Fruit fly (Drosophila melanogaster): ENCODE results near the gene CG12204.

Gene CG12204

DNA sequence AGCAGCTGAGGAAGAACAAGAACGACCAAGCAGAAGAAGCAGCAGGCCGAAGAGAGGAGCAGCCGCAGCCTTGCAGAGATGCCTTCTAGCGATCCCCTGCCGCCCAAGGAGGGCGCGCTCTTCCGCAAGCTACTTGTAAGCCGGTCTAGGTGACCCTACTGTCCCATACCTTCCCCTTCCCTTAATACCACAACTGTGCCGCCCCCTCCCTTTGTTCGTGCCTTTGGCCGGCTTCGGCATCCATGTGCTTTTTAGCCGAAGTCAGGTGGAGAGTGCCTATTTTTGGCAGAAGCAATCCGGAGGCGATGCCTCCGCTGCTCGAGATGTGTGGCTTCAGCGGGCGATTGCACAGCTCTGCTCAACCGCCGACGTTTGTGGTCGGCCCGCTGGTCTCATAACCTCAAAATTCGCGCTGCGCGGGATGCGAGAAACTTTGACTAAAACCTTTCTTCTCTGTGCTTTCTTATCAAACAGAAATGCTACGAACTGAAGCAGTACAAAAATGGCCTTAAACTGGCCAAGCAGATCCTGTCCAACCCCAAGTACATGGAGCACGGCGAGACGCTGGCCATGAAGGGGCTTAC lies 13.6 kb downstream of the CG12204 start:
- TF ChIP-seq CG4496 (GFP tag; IDR thresholded peaks at IDR 0.05) (no peak), CG17806 (tag; optimal IDR thresholded peaks at IDR 0.05) (no peak), Ets98B (GFP tag; IDR thresholded peaks at IDR 0.05) (no peak; the same call in 1 of the 2 replicates), CG14655 (GFP tag; optimal IDR thresholded peaks at IDR 0.05) (no peak), CG32121 (GFP tag; IDR thresholded peaks at IDR 0.05) (no peak), D1 (tag; optimal IDR thresholded peaks at IDR 0.05) (no peak), CG12605 (GFP tag; IDR thresholded peaks at IDR 0.05) (no peak), Snoo (tag; optimal IDR thresholded peaks at IDR 0.05) (no peak), rn (GFP tag; IDR thresholded peaks at IDR 0.05) (no peak), CG34367 (tag; optimal IDR thresholded peaks at IDR 0.05) (no peak), CG9948 (tag; optimal IDR thresholded peaks at IDR 0.05) (no peak), CG15710 (tag; optimal IDR thresholded peaks at IDR 0.05) (no peak), EcR (GFP tag; optimal IDR thresholded peaks at IDR 0.05) (no peak), CG13204 (GFP tag; optimal IDR thresholded peaks at IDR 0.05) (no peak), CG10348 (GFP tag; IDR thresholded peaks at IDR 0.05) (no peak), CG8301 (tag; optimal IDR thresholded peaks at IDR 0.05) (no peak)

DNA sequence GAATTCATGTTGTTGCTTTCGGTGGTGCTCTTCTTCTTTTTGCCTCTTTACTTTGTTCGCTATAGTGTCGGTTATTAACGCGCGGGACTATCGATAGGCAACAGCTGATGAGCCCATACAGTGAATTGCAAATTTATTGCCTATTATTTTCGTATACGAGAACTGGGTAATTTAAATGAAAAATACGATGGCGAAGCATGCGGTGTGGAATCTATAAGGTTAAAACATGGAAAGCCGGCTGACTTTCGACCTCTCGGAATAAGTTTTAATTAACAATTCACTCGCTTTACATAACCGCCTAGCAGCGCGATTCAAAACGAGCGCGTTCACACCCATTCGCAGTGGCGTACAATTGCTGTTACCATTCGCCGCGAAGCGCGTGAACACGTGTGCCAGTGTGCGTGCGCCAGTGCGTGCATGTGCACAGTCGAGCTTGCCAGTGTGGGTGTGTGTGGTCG lies 14.3 kb downstream of the CG12204 start, which contains the start of the genes Naa15-16 and mRpS14:
Gene Naa15-16, plus strand, starts transcription at position 116 of the 458 bp plus-strand sequence.
Gene mRpS14, minus strand, starts transcription at position 370 of the 458 bp plus-strand sequence.
- TF ChIP-seq CG12605 (GFP tag; IDR thresholded peaks at IDR 0.05) (no peak), CG9948 (tag; optimal IDR thresholded peaks at IDR 0.05) (no peak), fd96Ca (GFP tag; IDR thresholded peaks at IDR 0.05) (no peak), rn (GFP tag; IDR thresholded peaks at IDR 0.05) (no peak), CG32121 (GFP tag; IDR thresholded peaks at IDR 0.05) (no peak), Pif1B (GFP tag; optimal IDR thresholded peaks at IDR 0.05) (no peak), EcR (GFP tag; optimal IDR thresholded peaks at IDR 0.05) (no peak), CG8159 (tag; optimal IDR thresholded peaks at IDR 0.05) (no peak)

DNA sequence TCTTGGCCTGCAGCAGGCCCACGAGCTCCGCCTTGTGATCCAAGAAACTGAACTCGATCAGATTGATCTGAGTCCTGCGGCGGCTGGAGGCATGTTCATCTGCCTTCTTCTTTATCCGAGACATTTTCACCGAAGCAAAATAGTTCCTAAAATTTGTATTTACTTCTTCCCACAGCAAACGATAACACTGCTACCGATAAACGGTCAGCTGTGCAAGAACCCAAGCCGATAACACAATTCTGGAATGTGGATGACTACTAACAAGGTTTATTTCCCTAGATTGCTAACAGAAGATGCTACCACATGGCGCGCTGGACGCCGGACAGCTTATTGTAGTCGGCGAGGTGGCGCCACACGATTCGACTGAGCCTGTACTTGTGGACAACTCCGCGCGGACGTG lies 15.1 kb downstream of the CG12204 start, which contains the start of gene CG32533:
Gene CG32533, minus strand, starts transcription at position 278 of the 400 bp plus-strand sequence.
- TF ChIP-seq CG9948 (tag; optimal IDR thresholded peaks at IDR 0.05) (no peak), fd96Ca (GFP tag; IDR thresholded peaks at IDR 0.05) (no peak), CG15710 (tag; optimal IDR thresholded peaks at IDR 0.05) (no peak), D1 (tag; optimal IDR thresholded peaks at IDR 0.05) (no peak)

dm6 chrX:19474763-19475162 lies 19.4 kb downstream of the CG12204 start, which contains the start of gene narya:
TSS of gene narya (plus strand) at chrX:19475063.
- TF ChIP-seq gl (tag; optimal IDR thresholded peaks at IDR 0.05) (no peak), CG34367 (tag; optimal IDR thresholded peaks at IDR 0.05) (no peak), CG10348 (GFP tag; IDR thresholded peaks at IDR 0.05) (no peak), EcR (GFP tag; optimal IDR thresholded peaks at IDR 0.05) (no peak), CG32121 (GFP tag; IDR thresholded peaks at IDR 0.05) (no peak), CG13204 (GFP tag; optimal IDR thresholded peaks at IDR 0.05) (no peak), CG9948 (tag; optimal IDR thresholded peaks at IDR 0.05) (no peak), Pif1B (GFP tag; optimal IDR thresholded peaks at IDR 0.05) (no peak), CG8159 (tag; optimal IDR thresholded peaks at IDR 0.05) (no peak), CG8301 (tag; optimal IDR thresholded peaks at IDR 0.05) (no peak), Snoo (tag; optimal IDR thresholded peaks at IDR 0.05) (no peak), Pif1A (GFP tag; optimal IDR thresholded peaks at IDR 0.05) (no peak), CG4496 (GFP tag; IDR thresholded peaks at IDR 0.05) (no peak), rn (GFP tag; IDR thresholded peaks at IDR 0.05) (no peak), Ets98B (GFP tag; IDR thresholded peaks at IDR 0.05) (no peak), CG17806 (tag; optimal IDR thresholded peaks at IDR 0.05) (no peak), CG14655 (GFP tag; optimal IDR thresholded peaks at IDR 0.05) (no peak), D1 (tag; optimal IDR thresholded peaks at IDR 0.05) (no peak), fd96Ca (GFP tag; IDR thresholded peaks at IDR 0.05) (no peak), CG15710 (tag; optimal IDR thresholded peaks at IDR 0.05) (no peak)

- TF ChIP-seq CG12605 (GFP tag; IDR thresholded peaks at IDR 0.05), result no peak
- no peak for TF ChIP-seq CG8159 (tag; optimal IDR thresholded peaks at IDR 0.05)
- no peak for TF ChIP-seq CG15710 (tag; optimal IDR thresholded peaks at IDR 0.05)
These were observed 32.6 kb downstream of the CG12204 start for dm6 chrX:19461630-19462029.

DNA sequence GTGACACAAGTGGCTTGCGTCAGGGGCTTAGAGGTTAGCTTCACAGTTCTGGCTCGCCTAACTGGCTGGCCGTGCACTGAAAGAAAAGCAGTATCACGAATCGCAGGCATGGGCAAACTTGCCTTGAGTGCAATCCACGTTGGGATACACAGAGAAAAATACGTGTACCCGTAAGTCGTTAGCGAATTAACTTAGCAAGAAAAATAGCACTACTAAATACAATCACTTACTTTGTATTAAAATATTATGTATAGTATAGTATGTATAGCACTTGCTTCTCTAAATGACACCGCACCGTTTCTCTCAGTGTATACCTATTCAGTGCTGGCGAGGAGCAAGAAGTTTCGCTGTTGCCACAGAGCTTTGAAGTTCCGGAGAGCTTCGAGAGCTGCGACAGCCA lies 41.1 kb downstream of the CG12204 start:
- TF ChIP-seq CG34367 (tag; optimal IDR thresholded peaks at IDR 0.05) (peak; percentile 8), CG15710 (tag; optimal IDR thresholded peaks at IDR 0.05) (peak; percentile 37), fd96Ca (GFP tag; IDR thresholded peaks at IDR 0.05) (0 out of 3 replicates have a peak, but pooled peaks have one; percentile 15), D1 (tag; optimal IDR thresholded peaks at IDR 0.05) (no peak), CG8301 (tag; optimal IDR thresholded peaks at IDR 0.05) (peak; percentile 30), CG17806 (tag; optimal IDR thresholded peaks at IDR 0.05) (peak; percentile 19), CG9948 (tag; optimal IDR thresholded peaks at IDR 0.05) (peak; percentile 45), CG10348 (GFP tag; IDR thresholded peaks at IDR 0.05) (no peak), Pif1A (GFP tag; optimal IDR thresholded peaks at IDR 0.05) (no peak), CG14655 (GFP tag; optimal IDR thresholded peaks at IDR 0.05) (peak; percentile 42), CG8159 (tag; optimal IDR thresholded peaks at IDR 0.05) (peak; percentile 42), EcR (GFP tag; optimal IDR thresholded peaks at IDR 0.05) (no peak), Snoo (tag; optimal IDR thresholded peaks at IDR 0.05) (no peak)
